Fruit fly (Drosophila melanogaster) whole organism, embryonic: ENCODE results near the gene mTTF.

Experiments used
- Abd-B ChIP-seq: fragments of 200-800 bp; sonication (Bioruptor generic); optimal IDR thresholded peaks from 2 replicates; lab custom pipeline; 2018; ENCODE audit warnings: missing biosample characterization, mild to moderate bottlenecking, missing genetic modification characterization, moderate library complexity
- CG10209 ChIP-seq: fragments of 200-800 bp; sonication (Bioruptor generic); optimal IDR thresholded peaks from 3 replicates; lab custom pipeline; 2017; ENCODE audit warnings: missing biosample characterization, mild to moderate bottlenecking, missing genetic modification characterization, missing genetic modification reagents
- CG1024 ChIP-seq: fragments of 200-800 bp; sonication (Bioruptor generic); IDR thresholded peaks from 2 replicates; pipeline ENCODE4 v1.3.6; 2022; ENCODE audit warnings: missing biosample characterization, missing genetic modification characterization
- CG10274 ChIP-seq: fragments of 200-800 bp; sonication (Bioruptor generic); optimal IDR thresholded peaks from 3 replicates; lab custom pipeline; 2017; ENCODE audit warnings: missing biosample characterization, mild to moderate bottlenecking, missing genetic modification characterization
- CG11456 ChIP-seq: fragments of 200-800 bp; sonication (Bioruptor generic); IDR thresholded peaks from 3 replicates; pipeline ENCODE4 v1.3.6; 2022; ENCODE audit warnings: missing biosample characterization, missing genetic modification characterization
- CG11723 ChIP-seq: fragments of 200-800 bp; sonication (Bioruptor generic); optimal IDR thresholded peaks from 2 replicates; lab custom pipeline; 2017; ENCODE audit warnings: missing biosample characterization, mild to moderate bottlenecking, missing genetic modification characterization
- CG12155 ChIP-seq: fragments of 200-800 bp; sonication (Bioruptor generic); optimal IDR thresholded peaks from 3 replicates; lab custom pipeline; 2016; ENCODE audit warnings: missing biosample characterization, missing genetic modification characterization
- CG1233 ChIP-seq: fragments of 200-800 bp; sonication (Bioruptor generic); optimal IDR thresholded peaks from 4 replicates; lab custom pipeline; 2018; ENCODE audit warnings: missing biosample characterization, mild to moderate bottlenecking, missing genetic modification characterization
- CG14710 ChIP-seq: fragments of 200-800 bp; sonication (Bioruptor generic); optimal IDR thresholded peaks from 3 replicates; lab custom pipeline; 2019; ENCODE audit warnings: missing biosample characterization, mild to moderate bottlenecking, missing genetic modification characterization, moderate library complexity
- CG1529 ChIP-seq: fragments of 200-800 bp; sonication (Bioruptor generic); optimal IDR thresholded peaks from 3 replicates; lab custom pipeline; 2018; ENCODE audit warnings: missing biosample characterization, missing genetic modification characterization
- CG17361 ChIP-seq: fragments of 200-800 bp; sonication (Bioruptor generic); IDR thresholded peaks from 3 replicates; pipeline ENCODE4 v1.3.6; 2022; ENCODE audit warnings: missing biosample characterization, missing genetic modification characterization
- CG18011 ChIP-seq: fragments of 200-800 bp; sonication (Bioruptor generic); optimal IDR thresholded peaks from 2 replicates; lab custom pipeline; 2017; ENCODE audit warnings: missing biosample characterization, missing genetic modification characterization, mild to moderate bottlenecking, moderate library complexity, missing genotype
- CG2712 ChIP-seq: fragments of 200-800 bp; optimal IDR thresholded peaks from 3 replicates; lab custom pipeline; 2019; ENCODE audit warnings: missing biosample characterization, mild to moderate bottlenecking, missing genetic modification characterization, moderate library complexity
- CG30431 ChIP-seq: fragments of 200-800 bp; sonication (Bioruptor generic); optimal IDR thresholded peaks from 2 replicates; lab custom pipeline; 2017; ENCODE audit warnings: missing biosample characterization, missing genetic modification characterization
- CG32532 ChIP-seq: fragments of 200-800 bp; sonication (Bioruptor generic); IDR thresholded peaks from 2 replicates; pipeline ENCODE4 v1.3.6; 2022; ENCODE audit warnings: missing biosample characterization, missing genetic modification characterization
- CG32767 ChIP-seq: fragments of 200-800 bp; sonication (Bioruptor generic); IDR thresholded peaks from 2 replicates; pipeline ENCODE4 v1.3.6; 2022; ENCODE audit warnings: missing biosample characterization, missing genetic modification characterization
- CG33213 ChIP-seq: fragments of 200-800 bp; sonication (Bioruptor generic); optimal IDR thresholded peaks from 3 replicates; lab custom pipeline; 2016; ENCODE audit warnings: missing biosample characterization, missing genetic modification characterization
- CG4360 ChIP-seq: fragments of 200-800 bp; sonication (Bioruptor generic); IDR thresholded peaks from 2 replicates; pipeline ENCODE4 v1.3.6; 2022; ENCODE audit warnings: missing biosample characterization, missing genetic modification characterization
- CG7357 ChIP-seq: fragments of 200-800 bp; sonication (Bioruptor generic); IDR thresholded peaks from 3 replicates; pipeline ENCODE4 v1.3.6; 2022; ENCODE audit warnings: missing biosample characterization, missing genetic modification characterization
- CG7839 ChIP-seq: fragments of 200-800 bp; sonication (Bioruptor generic); optimal IDR thresholded peaks from 3 replicates; lab custom pipeline; 2018; ENCODE audit warnings: missing biosample characterization, mild to moderate bottlenecking, missing genetic modification characterization, moderate library complexity
- CrebB ChIP-seq: fragments of 200-800 bp; sonication (Bioruptor generic); optimal IDR thresholded peaks from 3 replicates; lab custom pipeline; 2018; ENCODE audit warnings: missing biosample characterization, mild to moderate bottlenecking, missing genetic modification characterization
- D ChIP-seq, 2 experiments: fragments of 200-800 bp in 1 of 2; fragments of >200 bp in 1 of 2; sonication (Bioruptor generic) in 1 of 2; optimal IDR thresholded peaks; 2 replicates in 1 of 2; 3 replicates in 1 of 2; lab custom pipeline; 2017; ENCODE audit warnings: mild to moderate bottlenecking in 1 of 2, missing biosample characterization in 1 of 2, missing genetic modification characterization in 1 of 2, missing genetic modification reagents in 1 of 2
- D19A ChIP-seq: fragments of 200-800 bp; optimal IDR thresholded peaks from 3 replicates; lab custom pipeline; 2019; ENCODE audit warnings: missing biosample characterization, mild to moderate bottlenecking, missing genetic modification characterization, moderate library complexity
- ERR ChIP-seq: fragments of 200-800 bp; sonication (Bioruptor generic); optimal IDR thresholded peaks from 2 replicates; lab custom pipeline; 2016; ENCODE audit warnings: missing biosample characterization, missing genetic modification characterization
- H15 ChIP-seq: fragments of 200-800 bp; sonication (Bioruptor generic); IDR thresholded peaks from 3 replicates; pipeline ENCODE4 v1.3.6; 2022; ENCODE audit warnings: missing biosample characterization, missing genetic modification characterization
- Hr78 ChIP-seq, 2 experiments: fragments of 200-800 bp in 1 of 2; fragments of >200 bp in 1 of 2; sonication (Bioruptor generic) in 1 of 2; optimal IDR thresholded peaks; 2 replicates each; lab custom pipeline; 2017 to 2019; ENCODE audit warnings: missing biosample characterization in 2 of 2, missing genetic modification characterization in 2 of 2, mild to moderate bottlenecking in 1 of 2, moderate library complexity in 1 of 2
- Med ChIP-seq: fragments of 200-800 bp; sonication (Bioruptor generic); peaks from one replicate; lab custom pipeline; 2016; ENCODE audit warnings: missing biosample characterization, missing genetic modification characterization, mild to moderate bottlenecking, inconsistent platforms, moderate library complexity
- Neu2 ChIP-seq: fragments of 200-800 bp; sonication (Bioruptor generic); optimal IDR thresholded peaks from 3 replicates; lab custom pipeline; 2016; ENCODE audit warnings: missing biosample characterization, missing genetic modification characterization, borderline replicate concordance
- Nf-YB ChIP-seq: fragments of 200-800 bp; sonication (Bioruptor generic); optimal IDR thresholded peaks from 3 replicates; lab custom pipeline; 2019; ENCODE audit warnings: missing biosample characterization, mild to moderate bottlenecking, missing genetic modification characterization, moderate library complexity
- PHDP ChIP-seq: fragments of 200-800 bp; sonication (Bioruptor generic); optimal IDR thresholded peaks from 3 replicates; lab custom pipeline; 2018; ENCODE audit warnings: missing biosample characterization, mild to moderate bottlenecking, missing genetic modification characterization, moderate library complexity
- Ptx1 ChIP-seq: fragments of 200-800 bp; sonication (Bioruptor generic); IDR thresholded peaks from 2 replicates; pipeline ENCODE4 v1.3.6; 2022; ENCODE audit warnings: missing biosample characterization, missing genetic modification characterization
- Xrp1 ChIP-seq: fragments of 200-800 bp; sonication (Bioruptor generic); IDR thresholded peaks from 2 replicates; pipeline ENCODE4 v1.3.6; 2022; ENCODE audit warnings: missing biosample characterization, missing genetic modification characterization
- ac ChIP-seq: fragments of 200-800 bp; sonication (Bioruptor generic); optimal IDR thresholded peaks from 3 replicates; lab custom pipeline; 2017; ENCODE audit warnings: missing biosample characterization, mild to moderate bottlenecking, missing genetic modification characterization
- bcd ChIP-seq: fragments of 200-800 bp; sonication (Bioruptor generic); optimal IDR thresholded peaks from 2 replicates; lab custom pipeline; 2017; ENCODE audit warnings: missing biosample characterization, mild to moderate bottlenecking, missing genetic modification characterization
- btn ChIP-seq: fragments of 200-800 bp; sonication (Bioruptor generic); optimal IDR thresholded peaks from 2 replicates; lab custom pipeline; 2016; ENCODE audit warnings: missing biosample characterization, missing genetic modification characterization
- chif ChIP-seq, 2 experiments: fragments of 200-800 bp; sonication (Bioruptor generic); optimal IDR thresholded peaks; 3 replicates each; lab custom pipeline; 2016; ENCODE audit warnings: missing biosample characterization in 2 of 2, missing genetic modification characterization in 2 of 2
- crp ChIP-seq, 2 experiments: fragments of 200-800 bp; sonication (Bioruptor generic); optimal IDR thresholded peaks; 2 replicates in 1 of 2; 3 replicates in 1 of 2; lab custom pipeline; 2017; ENCODE audit warnings: missing biosample characterization in 2 of 2, missing genetic modification characterization in 2 of 2, mild to moderate bottlenecking in 1 of 2, moderate library complexity in 1 of 2
- cwo ChIP-seq: fragments of 200-800 bp; sonication (Bioruptor generic); optimal IDR thresholded peaks from 3 replicates; lab custom pipeline; 2017; ENCODE audit warnings: missing biosample characterization, missing genetic modification characterization, mild to moderate bottlenecking, moderate library complexity, missing genetic modification reagents
- dan ChIP-seq: fragments of 200-800 bp; sonication (Bioruptor generic); IDR thresholded peaks from 2 replicates; pipeline ENCODE4 v1.3.6; 2022; ENCODE audit warnings: missing biosample characterization, missing genetic modification characterization
- h ChIP-seq: fragments of >200 bp; optimal IDR thresholded peaks from 2 replicates; lab custom pipeline; 2017
- mam ChIP-seq: fragments of 200-800 bp; sonication (Bioruptor generic); optimal IDR thresholded peaks from 3 replicates; lab custom pipeline; 2016; ENCODE audit warnings: missing biosample characterization, missing genetic modification characterization
- otp ChIP-seq: fragments of 200-800 bp; sonication (Bioruptor generic); IDR thresholded peaks from 3 replicates; pipeline ENCODE4, ENCODE4 v1.3.6; 2022; ENCODE audit warnings: missing biosample characterization, missing genetic modification characterization
- pb ChIP-seq: fragments of 200-800 bp; sonication (Bioruptor generic); optimal IDR thresholded peaks from 3 replicates; lab custom pipeline; 2016; ENCODE audit warnings: missing biosample characterization, missing genetic modification characterization
- pho ChIP-seq: fragments of 200-800 bp; sonication (Bioruptor generic); optimal IDR thresholded peaks from 2 replicates; lab custom pipeline; 2016; ENCODE audit warnings: missing biosample characterization, missing genetic modification characterization
- phol ChIP-seq: fragments of 200-800 bp; sonication (Bioruptor generic); optimal IDR thresholded peaks from 3 replicates; lab custom pipeline; 2018; ENCODE audit warnings: missing biosample characterization, mild to moderate bottlenecking, missing genetic modification characterization, moderate library complexity
- row ChIP-seq: fragments of 200-800 bp; sonication (Bioruptor generic); IDR thresholded peaks from 3 replicates; pipeline ENCODE4 v1.3.6; 2022; ENCODE audit warnings: missing biosample characterization, missing genetic modification characterization
- slbo ChIP-seq: fragments of 200-800 bp; sonication (Bioruptor generic); IDR thresholded peaks from 2 replicates; pipeline ENCODE4 v1.3.6; 2022; ENCODE audit warnings: missing biosample characterization, missing genetic modification characterization
- tna ChIP-seq: fragments of 200-800 bp; sonication (Bioruptor generic); IDR thresholded peaks from 2 replicates; pipeline ENCODE4 v1.3.6; 2022; ENCODE audit warnings: missing biosample characterization, missing genetic modification characterization; ENCODE audit not compliant: partially characterized antibody

Gene mTTF

DNA sequence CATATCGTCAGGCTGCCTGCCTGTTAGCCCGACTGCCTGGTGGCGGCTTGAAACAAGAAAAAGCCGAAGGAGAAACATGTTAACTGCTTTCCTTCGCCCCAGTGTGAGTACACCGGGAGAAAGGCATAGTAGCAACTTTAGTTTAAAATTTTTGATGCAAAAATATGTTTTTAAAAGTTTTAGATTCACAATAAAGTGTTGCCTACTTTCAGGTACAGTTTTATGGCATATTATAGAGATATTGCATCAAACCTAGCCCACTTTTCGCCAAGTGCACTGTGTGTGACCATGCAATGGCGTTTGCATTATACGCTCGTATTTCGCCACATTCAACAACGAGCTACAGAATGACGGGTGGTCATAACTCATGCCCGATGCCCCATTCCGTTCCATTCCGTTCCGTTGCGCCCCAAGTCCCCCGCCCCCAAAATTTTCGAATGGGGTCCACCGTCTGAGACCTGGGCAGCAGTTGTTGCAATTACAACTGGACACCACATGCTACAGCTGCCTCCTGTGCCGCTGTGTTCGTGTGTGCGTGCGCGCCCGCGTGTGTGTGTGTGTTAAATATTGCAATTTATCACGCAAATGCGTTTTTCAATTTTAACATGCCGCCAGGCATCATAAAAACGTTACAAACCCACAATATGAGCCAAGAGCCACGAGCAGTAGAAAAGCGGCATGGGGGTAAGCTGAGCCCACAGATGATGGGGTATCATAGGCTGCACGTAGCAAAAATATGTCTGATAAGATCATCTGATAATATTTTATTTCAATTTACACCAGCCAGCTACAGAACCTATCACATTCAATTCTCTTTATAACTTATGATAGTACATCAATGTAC is 21.6 kb upstream of the mTTF start (continued):
- TF ChIP-seq CG11456, result no peak
- TF ChIP-seq slbo (GFP tag; lab: Robert Waterston, UW), result no peak
- peak; percentile 52 for TF ChIP-seq CG2712 (tag; lab: Kevin White, UChicago)
- no peak for TF ChIP-seq ERR
- no peak for TF ChIP-seq CG7357 (GFP tag; lab: Robert Waterston, UW)
- no peak for TF ChIP-seq CG4360
- TF ChIP-seq btn (GFP tag; lab: Kevin White, UChicago), result no peak
- no peak for TF ChIP-seq CG32532 (GFP tag; lab: Robert Waterston, UW)
- peak; percentile 3 for TF ChIP-seq CG30431 (GFP tag; lab: Kevin White, UChicago)
- TF ChIP-seq CG11723 (GFP tag; lab: Kevin White, UChicago), result no peak
- no peak for TF ChIP-seq h
- TF ChIP-seq crp (GFP tag; optimal IDR thresholded peaks at IDR 0.05; lab: Kevin White, UChicago), result no peak
- TF ChIP-seq H15 (GFP tag; lab: Robert Waterston, UW), result no peak
- TF ChIP-seq chif (GFP tag; optimal IDR thresholded peaks at IDR 0.05; lab: Kevin White, UChicago), result peak; percentile 45 to 52
- no peak for TF ChIP-seq ac (GFP tag; lab: Kevin White, UChicago)
- TF ChIP-seq Nf-YB (GFP tag; lab: Kevin White, UChicago), result no peak
- TF ChIP-seq CG32767, result no peak
- TF ChIP-seq PHDP, result no peak
- TF ChIP-seq CG10274 (GFP tag; lab: Kevin White, UChicago), result no peak
- TF ChIP-seq tna (GFP tag; lab: Robert Waterston, UW), result no peak
- no peak for TF ChIP-seq Hr78 (GFP tag; optimal IDR thresholded peaks at IDR 0.05; lab: Kevin White, UChicago)
- no peak for TF ChIP-seq Neu2 (GFP tag; lab: Kevin White, UChicago)
- no peak for TF ChIP-seq dan (GFP tag; lab: Robert Waterston, UW)
- TF ChIP-seq otp (GFP tag; lab: Robert Waterston, UW), result no peak
- no peak for TF ChIP-seq mam (GFP tag; lab: Kevin White, UChicago)
- TF ChIP-seq pho, result no peak
- TF ChIP-seq, all 482 proteins: peak for 100

- peak; percentile 58 for TF ChIP-seq Med (GFP tag; lab: Kevin White, UChicago)
- TF ChIP-seq pb (GFP tag; lab: Kevin White, UChicago), result no peak
- TF ChIP-seq row, result peak; percentile 28; the same call in 1 of the 3 replicates
Observed at dm6 chr2L:14368833-14369232, 20.2 kb upstream of the mTTF start.

dm6 chr2L:14367274-14367669 is 18.7 kb upstream of the mTTF start:
- TF ChIP-seq bcd (GFP tag; lab: Kevin White, UChicago) (peak; percentile 29), CG1529 (GFP tag; lab: Kevin White, UChicago) (no peak), CG1024 (GFP tag; lab: Robert Waterston, UW) (no peak), CG18011 (GFP tag; lab: Kevin White, UChicago) (no peak), D19A (tag; lab: Kevin White, UChicago) (peak; percentile 22), CG14710 (tag; lab: Kevin White, UChicago) (peak; percentile 70), CG10209 (GFP tag; lab: Kevin White, UChicago) (peak; percentile 5), Abd-B (peak; percentile 24), CrebB (tag; lab: Kevin White, UChicago) (no peak), CG33213 (GFP tag; lab: Kevin White, UChicago) (no peak), Xrp1 (GFP tag; lab: Robert Waterston, UW) (peak; percentile 47; the same call in 1 of the 2 replicates), cwo (GFP tag; lab: Kevin White, UChicago) (peak; percentile 48), CG1233 (peak; percentile 23), Ptx1 (GFP tag; lab: Robert Waterston, UW) (peak; percentile 34; the same call in 1 of the 2 replicates), phol (peak; percentile 77), CG7839 (peak; percentile 80), D (optimal IDR thresholded peaks at IDR 0.05; lab: Kevin White, UChicago) (no peak), D (GFP tag; optimal IDR thresholded peaks at IDR 0.05; lab: Kevin White, UChicago) (peak; percentile 67), CG17361 (GFP tag; lab: Robert Waterston, UW) (peak; percentile 88), CG12155 (GFP tag; lab: Kevin White, UChicago) (no peak)
